Fruit fly (Drosophila melanogaster): ENCODE measurements around the gene CG12362.

Gene CG12362

dm6 chr3L:10367729-10368128 is 44.9 kb upstream of the CG12362 start:
- no peak for TF ChIP-seq CG13204 (GFP tag; optimal IDR thresholded peaks at IDR 0.05)
- 0 out of 3 replicates have a peak, but pooled peaks have one; percentile 14 for TF ChIP-seq CG4496 (GFP tag; IDR thresholded peaks at IDR 0.05)
- TF ChIP-seq CG32121 (GFP tag; IDR thresholded peaks at IDR 0.05): peak; percentile 27; the same call in 1 of the 2 replicates
- peak; percentile 43; the same call in 1 of the 3 replicates for TF ChIP-seq fd96Ca (GFP tag; IDR thresholded peaks at IDR 0.05)

- TF ChIP-seq CG15710 (tag; optimal IDR thresholded peaks at IDR 0.05): no peak
- TF ChIP-seq CG4496 (GFP tag; IDR thresholded peaks at IDR 0.05): peak; percentile 51; the same call in 1 of the 3 replicates
- peak; percentile 42; the same call in 1 of the 2 replicates for TF ChIP-seq CG32121 (GFP tag; IDR thresholded peaks at IDR 0.05)
- no peak for TF ChIP-seq Ets98B (GFP tag; IDR thresholded peaks at IDR 0.05)
- TF ChIP-seq D1 (tag; optimal IDR thresholded peaks at IDR 0.05): no peak
- TF ChIP-seq Pif1B (GFP tag; optimal IDR thresholded peaks at IDR 0.05): no peak
These were observed 43.8 kb upstream of the CG12362 start for dm6 chr3L:10368817-10369216.

dm6 chr3L:10370261-10370921 is 42.2 kb upstream of the CG12362 start:
- no peak for TF ChIP-seq Pif1B (GFP tag; optimal IDR thresholded peaks at IDR 0.05)
- TF ChIP-seq Ets98B (GFP tag; IDR thresholded peaks at IDR 0.05): no peak
- no peak for TF ChIP-seq CG9948 (tag; optimal IDR thresholded peaks at IDR 0.05)
- TF ChIP-seq Snoo (tag; optimal IDR thresholded peaks at IDR 0.05): no peak
- no peak for TF ChIP-seq CG12605 (GFP tag; IDR thresholded peaks at IDR 0.05)
- no peak for TF ChIP-seq EcR (GFP tag; optimal IDR thresholded peaks at IDR 0.05)
- no peak for TF ChIP-seq gl (tag; optimal IDR thresholded peaks at IDR 0.05)
- no peak for TF ChIP-seq CG10348 (GFP tag; IDR thresholded peaks at IDR 0.05)
- no peak for TF ChIP-seq fd96Ca (GFP tag; IDR thresholded peaks at IDR 0.05)
- no peak for TF ChIP-seq CG14655 (GFP tag; optimal IDR thresholded peaks at IDR 0.05)
- TF ChIP-seq CG17806 (tag; optimal IDR thresholded peaks at IDR 0.05): no peak
- no peak for TF ChIP-seq Pif1A (GFP tag; optimal IDR thresholded peaks at IDR 0.05)
- TF ChIP-seq D1 (tag; optimal IDR thresholded peaks at IDR 0.05): no peak
- TF ChIP-seq CG32121 (GFP tag; IDR thresholded peaks at IDR 0.05): no peak

- TF ChIP-seq CG9948 (tag; optimal IDR thresholded peaks at IDR 0.05) (no peak), CG10348 (GFP tag; IDR thresholded peaks at IDR 0.05) (no peak), CG12605 (GFP tag; IDR thresholded peaks at IDR 0.05) (no peak), CG34367 (tag; optimal IDR thresholded peaks at IDR 0.05) (no peak), CG14655 (GFP tag; optimal IDR thresholded peaks at IDR 0.05) (no peak), Ets98B (GFP tag; IDR thresholded peaks at IDR 0.05) (no peak), EcR (GFP tag; optimal IDR thresholded peaks at IDR 0.05) (peak; percentile 58)
These were observed 41.4 kb upstream of the CG12362 start for dm6 chr3L:10371180-10371579.

- no peak for TF ChIP-seq CG13204 (GFP tag; optimal IDR thresholded peaks at IDR 0.05)
- TF ChIP-seq EcR (GFP tag; optimal IDR thresholded peaks at IDR 0.05): peak; percentile 24
These were observed 40.4 kb upstream of the CG12362 start for dm6 chr3L:10372195-10372594.

dm6 chr3L:10372741-10373140 is 39.9 kb upstream of the CG12362 start:
- TF ChIP-seq gl (tag; optimal IDR thresholded peaks at IDR 0.05): no peak
- no peak for TF ChIP-seq CG9948 (tag; optimal IDR thresholded peaks at IDR 0.05)
- no peak for TF ChIP-seq Pif1A (GFP tag; optimal IDR thresholded peaks at IDR 0.05)
- no peak for TF ChIP-seq CG17806 (tag; optimal IDR thresholded peaks at IDR 0.05)
- no peak for TF ChIP-seq CG8159 (tag; optimal IDR thresholded peaks at IDR 0.05)
- TF ChIP-seq CG12605 (GFP tag; IDR thresholded peaks at IDR 0.05): no peak
- no peak for TF ChIP-seq CG15710 (tag; optimal IDR thresholded peaks at IDR 0.05)
- TF ChIP-seq EcR (GFP tag; optimal IDR thresholded peaks at IDR 0.05): no peak
- no peak for TF ChIP-seq CG34367 (tag; optimal IDR thresholded peaks at IDR 0.05)
- TF ChIP-seq D1 (tag; optimal IDR thresholded peaks at IDR 0.05): no peak
- TF ChIP-seq Pif1B (GFP tag; optimal IDR thresholded peaks at IDR 0.05): no peak

dm6 chr3L:10375619-10376018 is 37.0 kb upstream of the CG12362 start:
- TF ChIP-seq gl (tag; optimal IDR thresholded peaks at IDR 0.05) (peak; percentile 23), CG8301 (tag; optimal IDR thresholded peaks at IDR 0.05) (no peak), Pif1B (GFP tag; optimal IDR thresholded peaks at IDR 0.05) (no peak), fd96Ca (GFP tag; IDR thresholded peaks at IDR 0.05) (0 out of 3 replicates have a peak, but pooled peaks have one; percentile 14)

- TF ChIP-seq CG8159 (tag; optimal IDR thresholded peaks at IDR 0.05) (peak; percentile 16), EcR (GFP tag; optimal IDR thresholded peaks at IDR 0.05) (no peak), rn (GFP tag; IDR thresholded peaks at IDR 0.05) (0 out of 2 replicates have a peak, but pooled peaks have one; percentile 3), CG14655 (GFP tag; optimal IDR thresholded peaks at IDR 0.05) (peak; percentile 76), fd96Ca (GFP tag; IDR thresholded peaks at IDR 0.05) (peak; percentile 75), CG13204 (GFP tag; optimal IDR thresholded peaks at IDR 0.05) (no peak), CG12605 (GFP tag; IDR thresholded peaks at IDR 0.05) (peak; percentile 58; the same call in 1 of the 2 replicates), CG4496 (GFP tag; IDR thresholded peaks at IDR 0.05) (peak; percentile 84), Pif1A (GFP tag; optimal IDR thresholded peaks at IDR 0.05) (peak; percentile 48), Pif1B (GFP tag; optimal IDR thresholded peaks at IDR 0.05) (peak; percentile 36), Ets98B (GFP tag; IDR thresholded peaks at IDR 0.05) (peak; percentile 80), CG32121 (GFP tag; IDR thresholded peaks at IDR 0.05) (peak; percentile 90), CG15710 (tag; optimal IDR thresholded peaks at IDR 0.05) (no peak), CG17806 (tag; optimal IDR thresholded peaks at IDR 0.05) (peak; percentile 24), CG34367 (tag; optimal IDR thresholded peaks at IDR 0.05) (no peak), D1 (tag; optimal IDR thresholded peaks at IDR 0.05) (no peak), CG8301 (tag; optimal IDR thresholded peaks at IDR 0.05) (peak; percentile 80), CG10348 (GFP tag; IDR thresholded peaks at IDR 0.05) (no peak), Snoo (tag; optimal IDR thresholded peaks at IDR 0.05) (no peak), CG9948 (tag; optimal IDR thresholded peaks at IDR 0.05) (peak; percentile 22), gl (tag; optimal IDR thresholded peaks at IDR 0.05) (no peak)
These were observed 35.9 kb upstream of the CG12362 start for dm6 chr3L:10376670-10377069.

Measured in whole organism, pupa.